Fruit fly (Drosophila melanogaster): Measurements from ENCODE around the gene Reepl1.

Reepl1 gene

dm6 chrX:11572270-11572914 is at the start of gene Reepl1, which contains the start of gene Kmn1:
Gene Reepl1, plus strand, starts transcription at chrX:11572707.
Gene Kmn1, minus strand, starts transcription at chrX:11572442.
- no peak for TF ChIP-seq fru (GFP tag; optimal IDR thresholded peaks at IDR 0.05)
- TF ChIP-seq CG9705 (GFP tag; optimal IDR thresholded peaks at IDR 0.05) = no peak
- no peak for TF ChIP-seq Dif (GFP tag; optimal IDR thresholded peaks at IDR 0.05; ENCODE audit: partially characterized antibody)
- no peak for TF ChIP-seq pan (optimal IDR thresholded peaks at IDR 0.05)
- TF ChIP-seq OdsH (GFP tag; optimal IDR thresholded peaks at IDR 0.05) = no peak
- TF ChIP-seq usp (GFP tag; optimal IDR thresholded peaks at IDR 0.05) = no peak
- TF ChIP-seq Hr83 (GFP tag; optimal IDR thresholded peaks at IDR 0.05; ENCODE audit: poor library complexity, severe bottlenecking) = no peak
- no peak for TF ChIP-seq Hnf4 (GFP tag; optimal IDR thresholded peaks at IDR 0.05)
- TF ChIP-seq h (GFP tag; optimal IDR thresholded peaks at IDR 0.05) = no peak
- peak; percentile 21 for TF ChIP-seq woc (GFP tag; optimal IDR thresholded peaks at IDR 0.05)
- no peak for TF ChIP-seq Dfd (GFP tag; optimal IDR thresholded peaks at IDR 0.05)
- TF ChIP-seq N (GFP tag; optimal IDR thresholded peaks at IDR 0.05) = no peak
- TF ChIP-seq brk (GFP tag; optimal IDR thresholded peaks at IDR 0.05) = no peak
- peak; percentile 58 for TF ChIP-seq Myc (optimal IDR thresholded peaks at IDR 0.05)
- no peak for TF ChIP-seq sage (GFP tag; optimal IDR thresholded peaks at IDR 0.05)
- no peak for TF ChIP-seq CrebA (GFP tag; optimal IDR thresholded peaks at IDR 0.05; ENCODE audit: borderline replicate concordance)
- no peak for TF ChIP-seq dl (GFP tag; optimal IDR thresholded peaks at IDR 0.05; ENCODE audit: insufficient read depth in 1 of 2, partially characterized antibody in 2 of 2)
- no peak for TF ChIP-seq br (GFP tag; optimal IDR thresholded peaks at IDR 0.05)
- TF ChIP-seq CG32264 (GFP tag; optimal IDR thresholded peaks at IDR 0.05) = no peak
- TF ChIP-seq jim (GFP tag; optimal IDR thresholded peaks at IDR 0.05) = no peak
- TF ChIP-seq HLH106 (tag; optimal IDR thresholded peaks at IDR 0.05) = peak; percentile 19
- no peak for TF ChIP-seq Jra (GFP tag; optimal IDR thresholded peaks at IDR 0.05)
- TF ChIP-seq Rel (GFP tag; optimal IDR thresholded peaks at IDR 0.05) = no peak
- no peak for TF ChIP-seq Rel (tag; optimal IDR thresholded peaks at IDR 0.05)
- no peak for TF ChIP-seq psq (GFP tag; optimal IDR thresholded peaks at IDR 0.05)
- no peak for TF ChIP-seq tai (GFP tag; optimal IDR thresholded peaks at IDR 0.05)
- TF ChIP-seq Sp1 (GFP tag; optimal IDR thresholded peaks at IDR 0.05) = peak; percentile 19
- TF ChIP-seq sv (GFP tag; optimal IDR thresholded peaks at IDR 0.05) = no peak
- TF ChIP-seq Abd-B (GFP tag; optimal IDR thresholded peaks at IDR 0.05) = no peak
- TF ChIP-seq Mio (GFP tag; optimal IDR thresholded peaks at IDR 0.05) = no peak
- TF ChIP-seq Vsx2 (GFP tag; optimal IDR thresholded peaks at IDR 0.05; ENCODE audit: partially characterized antibody) = no peak
- no peak for TF ChIP-seq dmrt93B (GFP tag; optimal IDR thresholded peaks at IDR 0.05)
- no peak for TF ChIP-seq lola (GFP tag; optimal IDR thresholded peaks at IDR 0.05)
- TF ChIP-seq rgr (GFP tag; optimal IDR thresholded peaks at IDR 0.05) = peak; percentile 1
- TF ChIP-seq foxo (GFP tag; optimal IDR thresholded peaks at IDR 0.05) = peak in 1 of 2 experiments; percentile 40
- no peak for TF ChIP-seq dsf (GFP tag; optimal IDR thresholded peaks at IDR 0.05; ENCODE audit: borderline replicate concordance)
- TF ChIP-seq Hr78 (GFP tag; optimal IDR thresholded peaks at IDR 0.05) = no peak
- no peak for TF ChIP-seq ey (GFP tag; optimal IDR thresholded peaks at IDR 0.05)
- TF ChIP-seq GATAd (GFP tag; optimal IDR thresholded peaks at IDR 0.05) = no peak

- TF ChIP-seq tai (GFP tag; optimal IDR thresholded peaks at IDR 0.05) = no peak
- TF ChIP-seq psq (GFP tag; optimal IDR thresholded peaks at IDR 0.05) = peak; percentile 68
- no peak for TF ChIP-seq sage (GFP tag; optimal IDR thresholded peaks at IDR 0.05)
These were observed 48.6 kb upstream of the Reepl1 start for dm6 chrX:11523921-11524320.

- no peak for TF ChIP-seq GATAd (GFP tag; optimal IDR thresholded peaks at IDR 0.05)
- peak; percentile 35 for TF ChIP-seq Vsx2 (GFP tag; optimal IDR thresholded peaks at IDR 0.05; ENCODE audit: partially characterized antibody)
These were observed 45.3 kb upstream of the Reepl1 start for dm6 chrX:11527088-11527635.

All from whole organism, wandering third instar larva.